Worm (Caenorhabditis elegans) whole organism, L1 larva: Measurements from ENCODE around the gene C42D8.9.
"Not testable (repeated sequence)": the region's sequence is repeated elsewhere in the genome, so short reads cannot be mapped to it uniquely, and the experiment has no call there.

Experiments
- aly-2 ChIP-seq: fragments of 150-350 bp; optimal IDR thresholded peaks from 2 replicates; lab custom pipeline; 2014; ENCODE audit warnings: missing biosample characterization, missing genetic modification characterization
- ama-1 ChIP-seq: fragments of 150-350 bp; optimal IDR thresholded peaks from 2 replicates; lab custom pipeline; 2014
- ceh-82 ChIP-seq, 3 experiments: fragments of 150-350 bp in 1 of 3; sonication (generic microtip) in 2 of 3; optimal IDR thresholded peaks; 2 replicates each; lab custom pipeline; 2014 to 2017; ENCODE audit warnings: missing biosample characterization in 3 of 3, missing genetic modification characterization in 3 of 3
- lin-13 ChIP-seq: fragments of 150-350 bp; optimal IDR thresholded peaks from 2 replicates; lab custom pipeline; 2014; ENCODE audit warnings: missing biosample characterization, missing genetic modification reagents, missing genetic modification characterization
- nhr-11 ChIP-seq: fragments of 150-350 bp; optimal IDR thresholded peaks from 2 replicates; lab custom pipeline; 2014; ENCODE audit warnings: missing biosample characterization, missing genetic modification characterization
- nhr-77 ChIP-seq: fragments of 150-350 bp; optimal IDR thresholded peaks from 2 replicates; lab custom pipeline; 2014; ENCODE audit warnings: missing biosample characterization, missing genetic modification characterization
- unc-130 ChIP-seq: fragments of 150-350 bp; optimal IDR thresholded peaks from 2 replicates; lab custom pipeline; 2017; ENCODE audit warnings: missing biosample characterization, missing genetic modification characterization, inconsistent platforms
- unc-62 ChIP-seq: fragments of 150-350 bp; optimal IDR thresholded peaks from 2 replicates; lab custom pipeline; 2014; ENCODE audit warnings: missing biosample characterization, missing genetic modification reagents, missing genetic modification characterization
- ztf-11 ChIP-seq, 2 experiments: sonication (generic microtip); optimal IDR thresholded peaks; 2 replicates each; lab custom pipeline; 2016 to 2017; ENCODE audit warnings: missing genetic modification characterization in 2 of 2, missing biosample characterization in 1 of 2, missing compliant biosample characterization in 1 of 2

DNA sequence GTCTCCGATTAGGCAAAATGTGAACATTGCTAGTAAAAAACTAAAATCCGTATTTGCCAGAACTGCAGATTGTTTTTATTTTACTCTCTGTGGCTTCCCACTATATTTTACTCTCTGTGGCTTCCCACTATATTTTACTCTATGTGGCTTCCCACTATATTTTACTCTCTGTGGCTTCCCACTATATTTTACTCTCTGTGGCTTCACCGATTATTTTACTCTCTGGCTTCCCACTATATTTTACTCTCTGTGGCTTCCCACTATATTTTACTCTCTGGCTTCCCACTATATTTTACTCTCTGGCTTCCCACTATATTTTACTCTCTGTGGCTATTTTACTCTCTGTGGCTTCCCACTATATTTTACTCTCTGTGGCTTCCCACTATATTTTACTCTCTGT lies 50.6 kb downstream of the C42D8.9 start:
- not testable (repeated sequence) for TF ChIP-seq nhr-77; unc-130 (tag; lab: Kevin White, UChicago); ceh-82 (tag; optimal IDR thresholded peaks at IDR 0.05; lab: Kevin White, UChicago); lin-13 (GFP tag; lab: Kevin White, UChicago); ama-1 (lab: Kevin White, UChicago); aly-2; unc-62 (GFP tag; lab: Kevin White, UChicago); nhr-11 (tag; lab: Kevin White, UChicago)
- peak in 1 of 2 experiments; percentile 21 for TF ChIP-seq ztf-11 (tag; optimal IDR thresholded peaks at IDR 0.05; lab: Kevin White, UChicago)
